Fruit fly (Drosophila melanogaster): ENCODE results near the gene dome.

dm6 chrX:19638328-19638940, 44.9 kb downstream of the dome start, which contains the start of gene Rcd-1:
- TF ChIP-seq CTCF (optimal IDR thresholded peaks at IDR 0.05) (peak; percentile 19 to 48), CG8478 (optimal IDR thresholded peaks at IDR 0.05) (no peak)
